Worm (Caenorhabditis elegans) whole organism, L1 larva: ENCODE data around the gene Y66A7A.4.
"Not testable (repeated sequence)": the region's sequence is repeated elsewhere in the genome, so short reads cannot be mapped to it uniquely, and the experiment has no call there.

Source experiments
- ets-5 ChIP-seq: fragments of 200-800 bp; sonication (Bioruptor generic); IDR thresholded peaks from 2 replicates; pipeline ENCODE4 v1.3.6; 2022; ENCODE audit warnings: missing genetic modification characterization, missing compliant biosample characterization
- fkh-4 ChIP-seq: sonication (generic microtip); optimal IDR thresholded peaks from 2 replicates; lab custom pipeline; 2016; ENCODE audit warnings: missing compliant biosample characterization, missing genetic modification characterization, borderline replicate concordance
- fkh-8 ChIP-seq: sonication (generic microtip); optimal IDR thresholded peaks from 2 replicates; lab custom pipeline; 2016; ENCODE audit warnings: mild to moderate bottlenecking, missing genetic modification characterization, missing compliant biosample characterization
- nhr-12 ChIP-seq: sonication (generic microtip); optimal IDR thresholded peaks from 2 replicates; lab custom pipeline; 2017; ENCODE audit warnings: missing biosample characterization, missing genetic modification characterization
- sptf-1 ChIP-seq: fragments of 150-350 bp; optimal IDR thresholded peaks from 2 replicates; lab custom pipeline; 2014; ENCODE audit warnings: missing biosample characterization, missing genetic modification characterization

DNA sequence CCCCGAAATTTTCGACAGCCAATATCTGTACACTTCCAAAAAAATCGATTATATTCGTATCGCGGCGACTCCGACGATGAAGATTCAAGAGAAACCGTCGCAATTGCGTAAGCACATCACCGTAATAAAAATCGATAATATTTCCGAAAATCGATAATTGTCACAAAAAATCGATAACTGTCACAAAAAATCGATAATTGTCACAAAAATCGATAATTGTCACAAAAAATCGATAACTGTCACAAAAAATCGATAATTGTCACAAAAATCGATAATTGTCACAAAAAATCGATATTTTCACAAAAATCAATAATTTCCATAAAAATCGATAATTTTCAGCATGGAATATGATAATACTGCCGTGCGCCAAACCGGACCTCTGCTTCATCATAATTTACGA, 1.9 kb downstream of the Y66A7A.4 start:
- TF ChIP-seq fkh-8; fkh-4 (tag; lab: Kevin White, UChicago); ets-5 (GFP tag; lab: Robert Waterston, UW); sptf-1; nhr-12 (tag; lab: Kevin White, UChicago): not testable (repeated sequence)
